Worm (Caenorhabditis elegans) whole organism, L2 larva: Measurements from ENCODE around the gene C17H11.4.

Experiments used
- ZK546.5 ChIP-seq: sonication (generic microtip); optimal IDR thresholded peaks from 2 replicates; lab custom pipeline; 2017; ENCODE audit warnings: missing biosample characterization, missing genetic modification characterization
- aly-2 ChIP-seq: fragments of 150-350 bp; optimal IDR thresholded peaks from 2 replicates; lab custom pipeline; 2014; ENCODE audit warnings: missing biosample characterization, missing genetic modification characterization
- ama-1 ChIP-seq: fragments of 150-350 bp; optimal IDR thresholded peaks from 2 replicates; lab custom pipeline; 2018; ENCODE audit warnings: inconsistent platforms
- elt-1 ChIP-seq: fragments of 150-350 bp; optimal IDR thresholded peaks from 2 replicates; lab custom pipeline; 2014; ENCODE audit warnings: missing biosample characterization, missing genetic modification characterization
- lin-39 ChIP-seq: fragments of 150-350 bp; optimal IDR thresholded peaks from 2 replicates; lab custom pipeline; 2014; ENCODE audit warnings: missing biosample characterization, missing genetic modification reagents, missing genetic modification characterization
- nhr-11 ChIP-seq: fragments of 150-350 bp; optimal IDR thresholded peaks from 2 replicates; lab custom pipeline; 2014; ENCODE audit warnings: missing biosample characterization, missing genetic modification characterization
- skn-1 ChIP-seq: sonication (generic microtip); optimal IDR thresholded peaks from 2 replicates; lab custom pipeline; 2017; ENCODE audit warnings: missing biosample characterization, missing genetic modification characterization
- snpc-4 ChIP-seq: fragments of 150-350 bp; optimal IDR thresholded peaks from 2 replicates; lab custom pipeline; 2014; ENCODE audit warnings: missing biosample characterization, missing genetic modification characterization
- unc-55 ChIP-seq: fragments of 150-350 bp; sonication (generic microtip); optimal IDR thresholded peaks from 3 replicates; lab custom pipeline; 2014; ENCODE audit warnings: missing biosample characterization, missing genetic modification reagents, missing genetic modification characterization
- unc-62 ChIP-seq: fragments of 150-350 bp; optimal IDR thresholded peaks from 2 replicates; lab custom pipeline; 2014; ENCODE audit warnings: missing biosample characterization, missing genetic modification reagents, missing genetic modification characterization
- ztf-4 ChIP-seq: fragments of 150-350 bp; optimal IDR thresholded peaks from 2 replicates; lab custom pipeline; 2014; ENCODE audit warnings: missing biosample characterization, missing genetic modification characterization

DNA sequence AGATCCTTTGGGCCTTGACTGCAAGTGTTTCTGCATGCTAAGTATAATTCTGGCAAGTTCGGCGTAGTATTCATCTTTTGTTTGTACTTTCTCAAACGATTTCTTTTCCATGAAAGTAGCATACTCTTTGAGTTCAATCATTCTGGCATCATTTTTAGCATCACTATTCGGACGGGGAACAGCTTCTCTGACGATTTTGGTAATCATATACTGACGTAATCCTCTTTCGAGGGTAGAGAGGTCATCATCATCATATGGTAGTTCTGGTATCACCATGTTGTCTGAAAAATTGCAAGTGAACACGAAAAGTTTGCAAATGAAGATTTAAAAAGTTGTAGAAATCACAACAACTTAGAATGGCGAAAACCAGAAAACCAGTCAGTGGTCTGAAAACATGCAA is 18.6 kb downstream of the C17H11.4 start, which contains the start of gene F22F1.3:
- TF ChIP-seq aly-2 (tag; lab: Kevin White, UChicago) = no peak
- TF ChIP-seq snpc-4 = no peak
- no peak for TF ChIP-seq unc-62 (GFP tag; lab: Kevin White, UChicago)
- TF ChIP-seq ztf-4 (tag; lab: Kevin White, UChicago) = no peak
- TF ChIP-seq unc-55 (GFP tag; lab: Kevin White, UChicago) = no peak
- TF ChIP-seq ama-1 (lab: Kevin White, UChicago) = no peak
- TF ChIP-seq nhr-11 (tag; lab: Kevin White, UChicago) = no peak
- no peak for TF ChIP-seq elt-1
- TF ChIP-seq skn-1 (tag; lab: Kevin White, UChicago) = no peak
- TF ChIP-seq ZK546.5 (tag; lab: Kevin White, UChicago) = no peak
- no peak for TF ChIP-seq lin-39 (tag; lab: Kevin White, UChicago)
